Fruit fly (Drosophila melanogaster) whole organism, prepupa: ENCODE results near the gene CG9536.

ENCODE experiments used
- Blimp-1 ChIP-seq: fragments of 200-800 bp; sonication (Bioruptor generic); optimal IDR thresholded peaks from 3 replicates; lab custom pipeline; 2017; ENCODE audit warnings: missing biosample characterization, missing genetic modification characterization, mild to moderate bottlenecking, moderate library complexity, missing genetic modification reagents
- CG11294 ChIP-seq: fragments of 200-800 bp; sonication (Bioruptor generic); IDR thresholded peaks from 2 replicates; pipeline ENCODE4 v1.3.6; 2022; ENCODE audit warnings: missing biosample characterization, missing genetic modification characterization
- CG11762 ChIP-seq: fragments of 200-800 bp; sonication (Bioruptor generic); optimal IDR thresholded peaks from 3 replicates; lab custom pipeline; 2016; ENCODE audit warnings: missing biosample characterization, missing genetic modification characterization; ENCODE audit not compliant: insufficient read depth
- CG15336 ChIP-seq: fragments of 200-800 bp; sonication (Bioruptor generic); IDR thresholded peaks from 2 replicates; pipeline ENCODE4 v1.3.6; 2022; ENCODE audit warnings: missing biosample characterization, missing genetic modification characterization
- CG16779 ChIP-seq: fragments of 200-800 bp; sonication (Bioruptor generic); optimal IDR thresholded peaks from 3 replicates; lab custom pipeline; 2017; ENCODE audit warnings: missing biosample characterization, mild to moderate bottlenecking, missing genetic modification characterization
- CG31627 ChIP-seq: fragments of 200-800 bp; sonication (Bioruptor generic); optimal IDR thresholded peaks from 3 replicates; lab custom pipeline; 2016; ENCODE audit warnings: missing biosample characterization, missing genetic modification characterization
- CG32006 ChIP-seq: fragments of 200-800 bp; sonication (Bioruptor generic); optimal IDR thresholded peaks from 3 replicates; lab custom pipeline; 2017; ENCODE audit warnings: missing biosample characterization, mild to moderate bottlenecking, missing genetic modification characterization
- CG34406 ChIP-seq: fragments of 200-800 bp; sonication (Bioruptor generic); optimal IDR thresholded peaks from 3 replicates; lab custom pipeline; 2016; ENCODE audit warnings: missing biosample characterization, missing genetic modification characterization
- CG3919 ChIP-seq: fragments of 200-800 bp; sonication (Bioruptor generic); optimal IDR thresholded peaks from 3 replicates; lab custom pipeline; 2016; ENCODE audit warnings: missing biosample characterization, missing genetic modification characterization
- CG4318 ChIP-seq: fragments of 200-800 bp; sonication (Bioruptor generic); optimal IDR thresholded peaks from 3 replicates; lab custom pipeline; 2017; ENCODE audit warnings: missing biosample characterization, mild to moderate bottlenecking, missing genetic modification characterization
- CG6792 ChIP-seq: fragments of 200-800 bp; sonication (Bioruptor generic); optimal IDR thresholded peaks from 3 replicates; lab custom pipeline; 2016; ENCODE audit warnings: missing biosample characterization, missing genetic modification characterization
- CG6808 ChIP-seq: fragments of 200-800 bp; sonication (Bioruptor generic); optimal IDR thresholded peaks from 3 replicates; lab custom pipeline; 2017; ENCODE audit warnings: missing biosample characterization, missing genetic modification characterization, mild to moderate bottlenecking, moderate library complexity, missing genetic modification reagents
- CG6854 ChIP-seq: fragments of 200-800 bp; sonication (Bioruptor generic); optimal IDR thresholded peaks from 2 replicates; lab custom pipeline; 2017; ENCODE audit warnings: missing biosample characterization, mild to moderate bottlenecking, missing genetic modification characterization
- CG9139 ChIP-seq: fragments of 200-800 bp; sonication (Bioruptor generic); optimal IDR thresholded peaks from 3 replicates; lab custom pipeline; 2017; ENCODE audit warnings: missing biosample characterization, mild to moderate bottlenecking, missing genetic modification characterization
- Eip75B ChIP-seq: fragments of 200-800 bp; sonication (Bioruptor generic); optimal IDR thresholded peaks from 3 replicates; lab custom pipeline; 2016; ENCODE audit warnings: missing biosample characterization, missing genetic modification characterization
- Eip78C ChIP-seq: fragments of 200-800 bp; sonication (Bioruptor generic); peaks from one replicate; lab custom pipeline; 2016; ENCODE audit warnings: missing biosample characterization, missing genetic modification characterization
- Ets21C ChIP-seq: fragments of 200-800 bp; sonication (Bioruptor generic); optimal IDR thresholded peaks from 3 replicates; lab custom pipeline; 2016; ENCODE audit warnings: missing biosample characterization, missing genetic modification characterization
- Gug ChIP-seq: fragments of 200-800 bp; sonication (Bioruptor generic); IDR thresholded peaks from 2 replicates; pipeline ENCODE4 v1.3.6; 2022; ENCODE audit warnings: missing biosample characterization, missing genetic modification characterization
- Hr39 ChIP-seq: fragments of 200-800 bp; sonication (Bioruptor generic); optimal IDR thresholded peaks from 2 replicates; lab custom pipeline; 2016; ENCODE audit warnings: missing biosample characterization, missing genetic modification characterization
- Hr4 ChIP-seq: fragments of 200-800 bp; sonication (Bioruptor generic); optimal IDR thresholded peaks from 3 replicates; lab custom pipeline; 2016; ENCODE audit warnings: missing biosample characterization, missing genetic modification characterization
- Lpt ChIP-seq: fragments of 200-800 bp; sonication (Bioruptor generic); optimal IDR thresholded peaks from 3 replicates; lab custom pipeline; 2016; ENCODE audit warnings: missing biosample characterization, missing genetic modification characterization
- Met ChIP-seq: fragments of 200-800 bp; sonication (Bioruptor generic); optimal IDR thresholded peaks from 3 replicates; lab custom pipeline; 2016; ENCODE audit warnings: missing biosample characterization, missing genetic modification characterization
- OdsH ChIP-seq: fragments of 200-800 bp; sonication (Bioruptor generic); optimal IDR thresholded peaks from 3 replicates; lab custom pipeline; 2016; ENCODE audit warnings: missing biosample characterization, missing genetic modification characterization
- Smox ChIP-seq: fragments of 200-800 bp; sonication (Bioruptor generic); optimal IDR thresholded peaks from 3 replicates; lab custom pipeline; 2016; ENCODE audit warnings: missing biosample characterization, missing genetic modification characterization
- Sox102F ChIP-seq: fragments of 200-800 bp; sonication (Bioruptor generic); optimal IDR thresholded peaks from 2 replicates; lab custom pipeline; 2016; ENCODE audit warnings: missing biosample characterization, mild to moderate bottlenecking, missing genetic modification characterization
- Sox14 ChIP-seq: fragments of 200-800 bp; sonication (Bioruptor generic); optimal IDR thresholded peaks from 3 replicates; lab custom pipeline; 2016; ENCODE audit warnings: missing biosample characterization, missing genetic modification characterization
- Sox15 ChIP-seq: fragments of 200-800 bp; sonication (Bioruptor generic); optimal IDR thresholded peaks from 3 replicates; lab custom pipeline; 2016; ENCODE audit warnings: missing biosample characterization, missing genetic modification characterization
- cyc ChIP-seq: fragments of 200-800 bp; sonication (Bioruptor generic); optimal IDR thresholded peaks from 3 replicates; lab custom pipeline; 2016; ENCODE audit warnings: missing biosample characterization, missing genetic modification characterization
- dac ChIP-seq: fragments of 200-800 bp; sonication (Bioruptor generic); optimal IDR thresholded peaks from 2 replicates; lab custom pipeline; 2017; ENCODE audit warnings: missing biosample characterization, mild to moderate bottlenecking, missing genetic modification characterization
- dsx ChIP-seq: fragments of 200-800 bp; optimal IDR thresholded peaks from 3 replicates; lab custom pipeline; 2019; ENCODE audit warnings: missing biosample characterization, mild to moderate bottlenecking, missing genetic modification characterization, moderate library complexity; ENCODE audit not compliant: poor library complexity, severe bottlenecking
- esn ChIP-seq: fragments of 200-800 bp; sonication (Bioruptor generic); optimal IDR thresholded peaks from 2 replicates; lab custom pipeline; 2016; ENCODE audit warnings: missing biosample characterization, mild to moderate bottlenecking, missing genetic modification characterization, moderate library complexity
- fd85E ChIP-seq: fragments of 200-800 bp; sonication (Bioruptor generic); optimal IDR thresholded peaks from 3 replicates; lab custom pipeline; 2016; ENCODE audit warnings: missing biosample characterization, missing genetic modification characterization
- lz ChIP-seq: fragments of 200-800 bp; sonication (Bioruptor generic); optimal IDR thresholded peaks from 3 replicates; lab custom pipeline; 2016; ENCODE audit warnings: missing biosample characterization, missing genetic modification characterization
- net ChIP-seq: fragments of 200-800 bp; sonication (Bioruptor generic); optimal IDR thresholded peaks from 3 replicates; lab custom pipeline; 2016; ENCODE audit warnings: missing biosample characterization, missing genetic modification characterization
- pdm3 ChIP-seq: fragments of 200-800 bp; sonication (Bioruptor generic); optimal IDR thresholded peaks from 3 replicates; lab custom pipeline; 2016; ENCODE audit warnings: missing biosample characterization, missing genetic modification characterization
- svp ChIP-seq: fragments of 200-800 bp; sonication (Bioruptor generic); peaks from one replicate; lab custom pipeline; 2016; ENCODE audit warnings: missing biosample characterization, missing genetic modification characterization
- topi ChIP-seq: fragments of 200-800 bp; sonication (Bioruptor generic); optimal IDR thresholded peaks from 3 replicates; lab custom pipeline; 2016; ENCODE audit warnings: missing biosample characterization, missing genetic modification characterization
- vri ChIP-seq: fragments of 200-800 bp; sonication (Bioruptor generic); optimal IDR thresholded peaks from 3 replicates; lab custom pipeline; 2016; ENCODE audit warnings: missing biosample characterization, mild to moderate bottlenecking, missing genetic modification characterization

Gene CG9536

DNA sequence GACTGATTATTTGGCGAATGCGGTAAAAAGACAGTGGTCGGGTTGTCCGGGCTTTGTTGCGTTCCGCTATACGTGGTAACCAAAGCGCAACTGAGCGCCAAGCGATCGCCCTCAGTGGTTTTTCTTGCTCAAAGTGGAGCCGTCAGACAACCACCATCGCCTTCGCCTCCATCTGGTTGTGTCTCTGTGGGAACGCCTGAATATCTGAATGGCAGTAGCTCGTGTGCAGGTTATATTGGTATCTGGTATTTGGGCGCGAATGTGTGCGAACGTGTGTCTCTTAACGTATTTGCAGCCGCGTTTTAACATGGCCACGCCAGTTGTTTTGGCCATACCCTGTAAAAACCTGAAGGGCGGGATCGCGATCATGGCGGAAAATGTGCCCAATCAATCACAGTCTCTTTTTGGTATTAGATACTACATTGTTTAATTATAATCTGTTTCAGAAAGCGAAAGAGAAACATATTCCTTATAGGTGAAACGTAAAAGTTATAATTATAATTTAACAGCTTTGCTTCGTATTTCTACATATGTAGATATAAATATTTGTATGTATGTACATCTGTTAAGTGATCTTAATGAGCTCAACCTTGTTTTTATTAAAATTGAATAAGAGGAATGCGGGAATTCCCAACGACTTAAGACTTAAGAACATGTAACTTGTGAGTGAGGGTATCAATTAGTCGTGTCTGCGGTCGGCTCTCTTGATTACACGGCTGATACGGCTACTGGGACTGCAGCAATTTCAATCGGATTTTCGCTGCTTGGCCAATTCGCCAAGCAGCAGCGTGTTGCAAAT, 4.6 kb downstream of the CG9536 start (continued):
- peak; percentile 34 for TF ChIP-seq vri (GFP tag; lab: Kevin White, UChicago)
- peak; percentile 62 for TF ChIP-seq Hr4 (GFP tag; lab: Kevin White, UChicago)
- peak; percentile 37 for TF ChIP-seq CG9139
- TF ChIP-seq Sox14 (GFP tag; lab: Kevin White, UChicago) = peak; percentile 38
- no peak for TF ChIP-seq Blimp-1
- TF ChIP-seq cyc (GFP tag; lab: Kevin White, UChicago) = peak; percentile 29
- peak; percentile 62 for TF ChIP-seq esn (GFP tag; lab: Kevin White, UChicago)
- TF ChIP-seq CG16779 (tag; lab: Kevin White, UChicago) = peak; percentile 51
- TF ChIP-seq CG15336 (GFP tag; lab: Robert Waterston, UW) = no peak; the same call in 1 of the 2 replicates
- TF ChIP-seq CG11762 (GFP tag; lab: Kevin White, UChicago) = peak; percentile 10
- TF ChIP-seq Smox (GFP tag; lab: Kevin White, UChicago) = peak; percentile 34
- peak; percentile 60 for TF ChIP-seq Met (GFP tag; lab: Kevin White, UChicago)
- peak; percentile 50 for TF ChIP-seq net
- TF ChIP-seq Sox15 = peak; percentile 51
- TF ChIP-seq CG6854 (GFP tag; lab: Kevin White, UChicago) = no peak
- peak; percentile 67 for TF ChIP-seq CG6808 (GFP tag; lab: Kevin White, UChicago)
- TF ChIP-seq fd85E = peak; percentile 31
- TF ChIP-seq Ets21C (GFP tag; lab: Kevin White, UChicago) = peak; percentile 35
- TF ChIP-seq, all 60 proteins: peak for 52

dm6 chr2L:6470100-6470644, 6.6 kb downstream of the CG9536 start:
- TF ChIP-seq Eip78C (GFP tag; lab: Kevin White, UChicago) = peak; percentile 35
- peak; percentile 13 for TF ChIP-seq svp
- TF ChIP-seq CG15336 (GFP tag; lab: Robert Waterston, UW) = no peak
- peak; percentile 1 for TF ChIP-seq Eip75B (GFP tag; lab: Kevin White, UChicago)

DNA sequence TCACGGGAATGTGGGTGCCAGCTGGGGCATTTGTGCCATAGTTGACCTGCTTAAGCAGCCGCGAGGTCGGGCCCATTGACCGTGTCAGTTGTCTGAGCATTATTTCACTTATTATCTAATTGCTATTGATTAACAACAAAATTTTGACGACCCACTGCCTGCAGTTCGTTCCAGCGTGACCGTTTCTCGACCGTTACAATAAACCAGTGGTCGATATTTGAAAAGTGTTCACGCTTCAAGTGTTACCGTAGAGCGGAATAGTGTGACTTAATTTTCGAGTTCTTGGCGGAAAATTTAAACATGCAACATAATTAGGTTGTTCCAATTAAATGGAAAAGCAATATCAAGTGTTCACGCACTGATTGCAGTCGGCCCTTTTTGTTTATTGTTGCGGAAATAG, 9.3 kb downstream of the CG9536 start, which contains the start of gene HemK1:
Gene HemK1 (minus strand): TSS at position 190 of the 400 bp plus-strand sequence.
- TF ChIP-seq CG6792 (GFP tag; lab: Kevin White, UChicago) = no peak
- TF ChIP-seq CG32006 (GFP tag; lab: Kevin White, UChicago) = no peak
- TF ChIP-seq dsx (GFP tag; lab: Kevin White, UChicago) = no peak
- TF ChIP-seq Sox14 (GFP tag; lab: Kevin White, UChicago) = no peak
- TF ChIP-seq CG3919 (GFP tag; lab: Kevin White, UChicago) = no peak
- no peak for TF ChIP-seq esn (GFP tag; lab: Kevin White, UChicago)
- TF ChIP-seq CG31627 = no peak
- TF ChIP-seq topi (GFP tag; lab: Kevin White, UChicago) = no peak
- peak; percentile 17 for TF ChIP-seq Eip75B (GFP tag; lab: Kevin White, UChicago)
- TF ChIP-seq OdsH (GFP tag; lab: Kevin White, UChicago) = no peak
- no peak for TF ChIP-seq Lpt (GFP tag; lab: Kevin White, UChicago)
- peak; percentile 28 for TF ChIP-seq vri (GFP tag; lab: Kevin White, UChicago)
- no peak for TF ChIP-seq dac (GFP tag; lab: Kevin White, UChicago)
- TF ChIP-seq Hr39 (GFP tag; lab: Kevin White, UChicago) = peak; percentile 40
- no peak for TF ChIP-seq CG4318 (GFP tag; lab: Kevin White, UChicago)
- TF ChIP-seq CG11762 (GFP tag; lab: Kevin White, UChicago) = no peak
- no peak for TF ChIP-seq svp
- TF ChIP-seq Gug (GFP tag; lab: Robert Waterston, UW) = no peak
- TF ChIP-seq Sox102F = no peak
- TF ChIP-seq CG11294 (GFP tag; lab: Robert Waterston, UW) = no peak
- peak; percentile 64 for TF ChIP-seq Eip78C (GFP tag; lab: Kevin White, UChicago)
- no peak for TF ChIP-seq CG9139
- no peak for TF ChIP-seq lz (GFP tag; lab: Kevin White, UChicago)
- no peak for TF ChIP-seq CG16779 (tag; lab: Kevin White, UChicago)
- no peak for TF ChIP-seq CG34406 (GFP tag; lab: Kevin White, UChicago)
- no peak for TF ChIP-seq Smox (GFP tag; lab: Kevin White, UChicago)
- TF ChIP-seq Ets21C (GFP tag; lab: Kevin White, UChicago) = no peak
- no peak for TF ChIP-seq CG15336 (GFP tag; lab: Robert Waterston, UW)
- no peak for TF ChIP-seq pdm3 (GFP tag; lab: Kevin White, UChicago)
